Fruit fly (Drosophila melanogaster) whole organism: ENCODE results near the gene D1.

Experiments used
- CG8478 ChIP-seq: fragments of >200 bp; optimal IDR thresholded peaks from 2 replicates; lab custom pipeline; 2018; ENCODE audit warnings: inconsistent platforms
- Dll ChIP-seq: fragments of >200 bp; optimal IDR thresholded peaks from 2 replicates; lab custom pipeline; 2017
- EcR ChIP-seq, 2 experiments: fragments of >200 bp; optimal IDR thresholded peaks; 2 replicates each; lab custom pipeline; 2017; ENCODE audit warnings: missing biosample characterization in 2 of 2, missing genetic modification characterization in 2 of 2, missing genetic modification reagents in 2 of 2
- pan ChIP-seq: fragments of >200 bp; optimal IDR thresholded peaks from 2 replicates; lab custom pipeline; 2017
- psq ChIP-seq: fragments of >200 bp; optimal IDR thresholded peaks from 2 replicates; lab custom pipeline; 2017
- usp ChIP-seq: fragments of >200 bp; optimal IDR thresholded peaks from 2 replicates; lab custom pipeline; 2017; ENCODE audit warnings: missing biosample characterization, missing genetic modification characterization, mixed read lengths

D1 gene

dm6 chr3R:9213029-9213428 is 27.4 kb downstream of the D1 start:
- TF ChIP-seq pan (lab: Kevin White, UChicago): no peak
- TF ChIP-seq Dll (lab: Kevin White, UChicago): no peak
- no peak for TF ChIP-seq CG8478

dm6 chr3R:9195821-9196220 is 44.6 kb downstream of the D1 start:
- no peak for TF ChIP-seq Dll (lab: Kevin White, UChicago)
- no peak for TF ChIP-seq EcR (GFP tag; optimal IDR thresholded peaks at IDR 0.05; lab: Kevin White, UChicago)
- TF ChIP-seq psq (lab: Kevin White, UChicago): no peak
- no peak for TF ChIP-seq usp
- TF ChIP-seq CG8478: no peak
- TF ChIP-seq pan (lab: Kevin White, UChicago): no peak

dm6 chr3R:9189890-9190640 is 50.4 kb downstream of the D1 start:
- no peak for TF ChIP-seq usp
- TF ChIP-seq Dll (lab: Kevin White, UChicago): no peak
- no peak for TF ChIP-seq CG8478
- TF ChIP-seq pan (lab: Kevin White, UChicago): no peak
- TF ChIP-seq EcR (GFP tag; optimal IDR thresholded peaks at IDR 0.05; lab: Kevin White, UChicago): no peak
- no peak for TF ChIP-seq psq (lab: Kevin White, UChicago)
